Fruit fly (Drosophila melanogaster) Kc167 (cell line): Measurements from ENCODE around the gene Paf-AHalpha.

ENCODE experiments used
- Sin3A ChIP-seq: fragments of >200 bp; optimal IDR thresholded peaks from 2 replicates; lab custom pipeline; 2018; ENCODE audit warnings: missing external identifiers
- h ChIP-seq: fragments of >200 bp; optimal IDR thresholded peaks from 3 replicates; lab custom pipeline; 2018; ENCODE audit warnings: missing external identifiers
- insv ChIP-seq: fragments of >200 bp; optimal IDR thresholded peaks from 3 replicates; lab custom pipeline; 2018; ENCODE audit warnings: missing external identifiers
- psq ChIP-seq: fragments of >200 bp; optimal IDR thresholded peaks from 2 replicates; lab custom pipeline; 2017; ENCODE audit warnings: missing external identifiers

- TF ChIP-seq psq: no peak
- no peak for TF ChIP-seq insv (lab: Kevin White, UChicago)
- no peak for TF ChIP-seq h (lab: Kevin White, UChicago)
- TF ChIP-seq Sin3A (lab: Kevin White, UChicago): no peak
These were observed 19.4 kb upstream of the Paf-AHalpha start for dm6 chrX:15804790-15805189.
